Worm (Caenorhabditis elegans) whole organism, young adult: ENCODE data around the gene C05D12.3.

Experiments used
- B0019.2 ChIP-seq: fragments of 200-800 bp; sonication (Bioruptor generic); conservative IDR thresholded peaks from 2 replicates; pipeline ENCODE4 v1.3.6; 2022; ENCODE audit warnings: missing genetic modification reagents, missing genetic modification characterization, missing compliant biosample characterization
- B0035.1 ChIP-seq: sonication (generic microtip); optimal IDR thresholded peaks from 2 replicates; lab custom pipeline; 2016; ENCODE audit warnings: missing genetic modification characterization, mild to moderate bottlenecking, missing compliant biosample characterization, missing genotype, missing genetic modification reagents
- F23B12.7 ChIP-seq: sonication (generic microtip); optimal IDR thresholded peaks from 2 replicates; lab custom pipeline; 2017; ENCODE audit warnings: missing genetic modification characterization, mild to moderate bottlenecking, missing compliant biosample characterization, antibody characterized with exemption, moderate library complexity; ENCODE audit not compliant: insufficient read depth
- F55B11.4 ChIP-seq: sonication (generic microtip); optimal IDR thresholded peaks from 2 replicates; lab custom pipeline; 2016; ENCODE audit warnings: missing compliant biosample characterization, missing genetic modification characterization, borderline replicate concordance; ENCODE audit not compliant: insufficient read depth
- Y53F4B.3 ChIP-seq: fragments of 200-800 bp; sonication (Bioruptor generic); IDR thresholded peaks from 2 replicates; pipeline ENCODE4 v1.3.6; 2022; ENCODE audit warnings: missing genetic modification reagents, missing genetic modification characterization, missing compliant biosample characterization
- Y56A3A.18 ChIP-seq: fragments of 200-800 bp; sonication (Bioruptor generic); IDR thresholded peaks from 2 replicates; pipeline ENCODE4 v1.3.6; 2022; ENCODE audit warnings: missing genetic modification reagents, missing genetic modification characterization, missing compliant biosample characterization
- Y67H2A.10 ChIP-seq: fragments of 200-800 bp; sonication (Bioruptor generic); conservative IDR thresholded peaks from 2 replicates; pipeline ENCODE4 v1.3.6; 2022; ENCODE audit warnings: missing genetic modification reagents, missing genetic modification characterization, missing compliant biosample characterization
- ZK185.1 ChIP-seq: sonication (generic microtip); optimal IDR thresholded peaks from 2 replicates; lab custom pipeline; 2016; ENCODE audit warnings: mild to moderate bottlenecking, missing genetic modification characterization, missing compliant biosample characterization; ENCODE audit not compliant: poor library complexity, severe bottlenecking
- ama-1 ChIP-seq, 3 experiments: fragments of 150-350 bp in 1 of 3; sonication (generic microtip) in 2 of 3; optimal IDR thresholded peaks; 2 replicates each; lab custom pipeline; 2014 to 2018; ENCODE audit warnings: missing biosample characterization in 2 of 3, missing genetic modification characterization in 2 of 3, missing genetic modification reagents in 2 of 3
- attf-3 ChIP-seq: fragments of 200-800 bp; sonication (Bioruptor generic); conservative IDR thresholded peaks from 2 replicates; pipeline ENCODE4 v1.3.6; 2022; ENCODE audit warnings: missing genetic modification reagents, missing genetic modification characterization, missing compliant biosample characterization
- attf-5 ChIP-seq: fragments of 200-800 bp; sonication (Bioruptor generic); optimal IDR thresholded peaks from 2 replicates; lab custom pipeline; 2018; ENCODE audit warnings: mild to moderate bottlenecking, missing genetic modification characterization, missing compliant biosample characterization
- bed-2 ChIP-seq: fragments of 200-800 bp; sonication (Bioruptor generic); IDR thresholded peaks from 2 replicates; pipeline ENCODE4 v1.3.6; 2022; ENCODE audit warnings: missing genetic modification reagents, missing genetic modification characterization, missing compliant biosample characterization
- ccch-3 ChIP-seq: fragments of 200-800 bp; sonication (Bioruptor generic); optimal IDR thresholded peaks from 2 replicates; lab custom pipeline; 2018; ENCODE audit warnings: mild to moderate bottlenecking, missing genetic modification characterization, missing compliant biosample characterization
- cebp-2 ChIP-seq: fragments of 200-800 bp; sonication (Bioruptor generic); IDR thresholded peaks from 2 replicates; pipeline ENCODE4 v1.3.6; 2022; ENCODE audit warnings: missing genetic modification characterization, missing compliant biosample characterization
- ceh-91 ChIP-seq: fragments of 200-800 bp; sonication (Bioruptor generic); IDR thresholded peaks from 2 replicates; pipeline ENCODE4 v1.3.6; 2022; ENCODE audit warnings: missing genetic modification reagents, missing genetic modification characterization, missing compliant biosample characterization
- dox-1 ChIP-seq: fragments of 200-800 bp; sonication (Bioruptor generic); IDR thresholded peaks from 2 replicates; pipeline ENCODE4 v1.3.6; 2022; ENCODE audit warnings: missing genetic modification reagents, missing genetic modification characterization, missing compliant biosample characterization
- egl-18 ChIP-seq: fragments of 200-800 bp; sonication (Bioruptor generic); IDR thresholded peaks from 2 replicates; pipeline ENCODE4 v1.3.6; 2022; ENCODE audit warnings: missing genetic modification reagents, missing genetic modification characterization, missing compliant biosample characterization
- egrh-3 ChIP-seq: fragments of 200-800 bp; sonication (Bioruptor generic); IDR thresholded peaks from 2 replicates; pipeline ENCODE4 v1.3.6; 2022; ENCODE audit warnings: missing genetic modification reagents, missing genetic modification characterization, missing compliant biosample characterization
- fkh-3 ChIP-seq: sonication (generic microtip); optimal IDR thresholded peaks from 2 replicates; lab custom pipeline; 2016; ENCODE audit warnings: mild to moderate bottlenecking, missing genetic modification characterization, missing compliant biosample characterization
- lin-26 ChIP-seq: fragments of 200-800 bp; sonication (Bioruptor generic); IDR thresholded peaks from 2 replicates; pipeline ENCODE4 v1.3.6; 2022; ENCODE audit warnings: missing genetic modification reagents, missing genetic modification characterization, missing compliant biosample characterization
- lin-40 ChIP-seq: sonication (generic microtip); optimal IDR thresholded peaks from 2 replicates; lab custom pipeline; 2016; ENCODE audit warnings: missing genetic modification characterization, mild to moderate bottlenecking, missing compliant biosample characterization, missing genotype, missing genetic modification reagents
- madf-8 ChIP-seq: fragments of 200-800 bp; sonication (Bioruptor generic); conservative IDR thresholded peaks from 2 replicates; pipeline ENCODE4 v1.3.6; 2022; ENCODE audit warnings: missing genetic modification reagents, missing genetic modification characterization, missing compliant biosample characterization
- mel-28 ChIP-seq: sonication (generic microtip); optimal IDR thresholded peaks from 2 replicates; lab custom pipeline; 2016; ENCODE audit warnings: borderline replicate concordance, mild to moderate bottlenecking, missing genetic modification characterization, missing compliant biosample characterization
- snpc-1.3 ChIP-seq: sonication (generic microtip); optimal IDR thresholded peaks from 2 replicates; lab custom pipeline; 2017; ENCODE audit warnings: missing genetic modification characterization, mild to moderate bottlenecking, missing compliant biosample characterization, antibody characterized with exemption, moderate library complexity, missing genotype, missing genetic modification reagents; ENCODE audit not compliant: insufficient read depth
- snpc-3.4 ChIP-seq: sonication (generic microtip); optimal IDR thresholded peaks from 2 replicates; lab custom pipeline; 2017; ENCODE audit warnings: missing genetic modification characterization, mild to moderate bottlenecking, missing compliant biosample characterization, antibody characterized with exemption, moderate library complexity, missing genotype, missing genetic modification reagents
- snpc-4 ChIP-seq, 5 experiments: fragments of 150-350 bp in 1 of 5; sonication (generic microtip) in 4 of 5; optimal IDR thresholded peaks; 2 replicates each; lab custom pipeline; 2014 to 2018; ENCODE audit warnings: missing genetic modification characterization in 5 of 5, missing biosample characterization in 3 of 5, antibody characterized with exemption in 2 of 5, mild to moderate bottlenecking in 2 of 5, missing compliant biosample characterization in 2 of 5, missing genotype in 2 of 5, moderate library complexity in 2 of 5, missing genetic modification reagents in 1 of 5
- tbp1 ChIP-seq: fragments of 200-800 bp; sonication (Bioruptor generic); optimal IDR thresholded peaks from 2 replicates; lab custom pipeline; 2018; ENCODE audit warnings: mild to moderate bottlenecking, missing genetic modification characterization, missing compliant biosample characterization
- zfh-2 ChIP-seq: fragments of 200-800 bp; sonication (Bioruptor generic); conservative IDR thresholded peaks from 2 replicates; pipeline ENCODE4 v1.3.6; 2022; ENCODE audit warnings: missing genetic modification reagents, missing genetic modification characterization, missing compliant biosample characterization
- ztf-26 ChIP-seq: sonication (generic microtip); optimal IDR thresholded peaks from 2 replicates; lab custom pipeline; 2017; ENCODE audit warnings: missing genetic modification characterization, missing compliant biosample characterization
- ztf-6 ChIP-seq: fragments of 200-800 bp; sonication (Bioruptor generic); IDR thresholded peaks from 2 replicates; pipeline ENCODE4 v1.3.6; 2022; ENCODE audit warnings: missing genetic modification reagents, missing genetic modification characterization, missing compliant biosample characterization

Gene C05D12.3

DNA sequence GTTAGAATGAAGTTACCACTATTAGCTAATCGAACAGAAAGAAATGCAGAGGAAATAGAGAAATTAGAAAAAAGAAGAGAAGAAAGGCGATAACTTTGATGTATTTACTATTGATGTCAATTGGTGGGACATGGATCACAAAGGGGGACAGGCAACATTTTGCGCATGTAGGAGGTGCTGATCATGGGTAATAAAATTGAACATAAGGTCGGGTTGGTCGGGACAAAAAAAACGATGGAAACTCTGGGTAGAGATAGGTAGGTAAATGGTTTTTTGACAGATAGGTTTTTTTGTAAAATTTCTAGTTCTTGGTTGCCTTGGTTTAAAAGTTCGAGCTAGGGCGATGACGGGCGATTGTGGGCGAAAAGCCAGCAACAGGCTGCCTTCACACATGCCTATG, 34.2 kb upstream of the C05D12.3 start, which contains the start of gene shn-1 (continued):
- TF ChIP-seq egl-18 (GFP tag; lab: Robert Waterston, UW) (no peak), fkh-3 (tag; lab: Kevin White, UChicago) (no peak), ceh-91 (GFP tag; lab: Robert Waterston, UW) (no peak)
- TF ChIP-seq, all 124 proteins: peak for 0

- TF ChIP-seq ztf-26 (tag; lab: Kevin White, UChicago) (no peak), tbp1 (no peak)
Observed at ce11 chrII:11392390-11392789, 32.7 kb upstream of the C05D12.3 start.

ce11 chrII:11393787-11394186, 31.3 kb upstream of the C05D12.3 start:
- peak; percentile 72 for TF ChIP-seq zfh-2
- peak; percentile 15; the same call in 1 of the 2 replicates for TF ChIP-seq egrh-3 (GFP tag; lab: Robert Waterston, UW)
- no peak for TF ChIP-seq snpc-4 (GFP tag; optimal IDR thresholded peaks at IDR 0.05; lab: Kevin White, UChicago)
- TF ChIP-seq snpc-4 (tag; optimal IDR thresholded peaks at IDR 0.05; lab: Kevin White, UChicago): no peak

- 0 out of 2 replicates have a peak, but pooled peaks have one; percentile 25 for TF ChIP-seq attf-3
- TF ChIP-seq Y53F4B.3: no peak
- no peak for TF ChIP-seq mel-28
- TF ChIP-seq dox-1: no peak
- TF ChIP-seq, all 124 proteins: peak for 1
Observed at ce11 chrII:11396217-11396616, 28.8 kb upstream of the C05D12.3 start.

DNA sequence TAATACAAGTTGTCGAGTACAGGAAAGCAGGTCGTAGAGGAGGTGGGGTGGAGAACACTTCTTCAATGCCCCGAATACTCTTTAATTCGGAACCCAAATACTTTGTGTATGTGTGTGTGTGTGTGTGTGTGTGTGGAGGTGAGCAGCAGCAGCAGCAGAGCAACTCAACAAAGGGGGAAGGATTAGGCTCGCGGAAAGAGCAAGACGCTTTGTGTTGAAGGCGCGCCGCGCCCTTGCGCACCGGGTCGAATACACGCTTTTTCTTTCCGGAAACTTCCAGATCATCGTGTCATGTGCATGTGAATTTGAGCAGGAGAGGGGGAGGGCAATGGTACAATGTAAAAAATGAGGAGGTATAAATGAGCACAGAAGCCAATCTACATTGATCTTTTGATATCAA, 26.3 kb upstream of the C05D12.3 start:
- peak; percentile 60 for TF ChIP-seq zfh-2
- TF ChIP-seq F55B11.4 (tag; lab: Kevin White, UChicago): no peak
- no peak for TF ChIP-seq madf-8 (GFP tag; lab: Robert Waterston, UW)
- TF ChIP-seq fkh-3 (tag; lab: Kevin White, UChicago): no peak

- TF ChIP-seq Y53F4B.3 (no peak), lin-40 (tag; lab: Kevin White, UChicago) (no peak), fkh-3 (tag; lab: Kevin White, UChicago) (no peak), attf-5 (GFP tag; lab: Kevin White, UChicago) (no peak)
Observed at ce11 chrII:11400386-11400785, 24.7 kb upstream of the C05D12.3 start.

- TF ChIP-seq snpc-1.3 (tag; lab: Kevin White, UChicago) (no peak), snpc-3.4 (no peak), cebp-2 (GFP tag; lab: Robert Waterston, UW) (no peak), Y56A3A.18 (no peak), F23B12.7 (tag; lab: Kevin White, UChicago) (no peak), lin-26 (GFP tag; lab: Robert Waterston, UW) (no peak), Y67H2A.10 (GFP tag; lab: Robert Waterston, UW) (no peak), ztf-26 (tag; lab: Kevin White, UChicago) (no peak), B0019.2 (GFP tag; lab: Robert Waterston, UW) (no peak), ccch-3 (GFP tag; lab: Kevin White, UChicago) (no peak), B0035.1 (tag; lab: Kevin White, UChicago) (no peak), ZK185.1 (tag; lab: Kevin White, UChicago) (no peak), bed-2 (GFP tag; lab: Robert Waterston, UW) (no peak), ztf-6 (GFP tag; lab: Robert Waterston, UW) (no peak), ama-1 (optimal IDR thresholded peaks at IDR 0.05; lab: Kevin White, UChicago) (no peak), ama-1 (GFP tag; optimal IDR thresholded peaks at IDR 0.05; lab: Kevin White, UChicago) (no peak)
- TF ChIP-seq, all 124 proteins: peak for 0
Observed at ce11 chrII:11409678-11410133, 15.4 kb upstream of the C05D12.3 start, which contains the start of gene C05D12.7. Gene C05D12.7 (plus strand): TSS chrII:11410083.
